Worm (Caenorhabditis elegans): ENCODE results near the gene F19G12.11.

ce11 chrX:1401259-1401658 is 25.1 kb downstream of the F19G12.11 start, which contains the start of gene ZK402.5:
- TF ChIP-seq ama-1 (optimal IDR thresholded peaks at IDR 0.05), result no peak
- TF ChIP-seq nhr-102 (tag; optimal IDR thresholded peaks at IDR 0.05), result no peak
- no peak for TF ChIP-seq nhr-77 (tag; optimal IDR thresholded peaks at IDR 0.05)
